Worm (Caenorhabditis elegans): ENCODE data around the gene T19C3.6.

Gene T19C3.6

ce11 chrIII:609549-609948, 21.8 kb downstream of the T19C3.6 start, which contains the start of gene best-17:
TSS of gene best-17 (minus strand) at chrIII:609649.
- TF ChIP-seq ces-1 (GFP tag; optimal IDR thresholded peaks at IDR 0.05) (no peak), lin-13 (tag; optimal IDR thresholded peaks at IDR 0.05) (no peak)

- TF ChIP-seq elt-1 (tag; optimal IDR thresholded peaks at IDR 0.05; ENCODE audit: borderline replicate concordance, insufficient read depth) (no peak), ces-1 (GFP tag; optimal IDR thresholded peaks at IDR 0.05) (no peak)
Observed at ce11 chrIII:605415-606054, 25.8 kb downstream of the T19C3.6 start, which contains the start of the genes Y55B1AR.4 and ttr-7. TSS of gene Y55B1AR.4 (minus strand) at chrIII:605515. TSS of gene ttr-7 (plus strand) at chrIII:606004.

- TF ChIP-seq M03D4.4 (tag; optimal IDR thresholded peaks at IDR 0.05) (no peak), hlh-1 (tag; optimal IDR thresholded peaks at IDR 0.05) (no peak), ham-2 (GFP tag; optimal IDR thresholded peaks at IDR 0.05) (no peak)
Observed at ce11 chrIII:600316-600932, 30.9 kb downstream of the T19C3.6 start, which contains the start of gene lec-6. TSS of gene lec-6 (minus strand) at chrIII:600366.

ce11 chrIII:599279-599678, 32.0 kb downstream of the T19C3.6 start:
- TF ChIP-seq unc-62 (GFP tag; optimal IDR thresholded peaks at IDR 0.05) (no peak), snpc-4 (tag; optimal IDR thresholded peaks at IDR 0.05) (no peak), pha-4 (tag; optimal IDR thresholded peaks at IDR 0.05) (no peak), mep-1 (tag; optimal IDR thresholded peaks at IDR 0.05) (no peak), sptf-1 (tag; optimal IDR thresholded peaks at IDR 0.05) (no peak), drap-1 (GFP tag; optimal IDR thresholded peaks at IDR 0.05) (no peak), elt-1 (tag; optimal IDR thresholded peaks at IDR 0.05; ENCODE audit: borderline replicate concordance, insufficient read depth) (no peak)

ce11 chrIII:598687-599086, 32.6 kb downstream of the T19C3.6 start, which contains the start of gene Y55B1AR.2:
TSS of gene Y55B1AR.2 (minus strand) at chrIII:598787.
- no peak for TF ChIP-seq mls-2 (tag; optimal IDR thresholded peaks at IDR 0.05)
- no peak for TF ChIP-seq nhr-237 (tag; optimal IDR thresholded peaks at IDR 0.05)
- TF ChIP-seq ceh-39 (tag; optimal IDR thresholded peaks at IDR 0.05) = no peak

- TF ChIP-seq ces-1 (GFP tag; optimal IDR thresholded peaks at IDR 0.05) (peak; percentile 91), pha-4 (tag; optimal IDR thresholded peaks at IDR 0.05) (peak; percentile 39), hlh-1 (tag; optimal IDR thresholded peaks at IDR 0.05) (peak; percentile 9), unc-62 (GFP tag; optimal IDR thresholded peaks at IDR 0.05) (no peak), ham-2 (GFP tag; optimal IDR thresholded peaks at IDR 0.05) (peak; percentile 97), elt-3 (tag; optimal IDR thresholded peaks at IDR 0.05) (no peak), ztf-11 (tag; optimal IDR thresholded peaks at IDR 0.05) (peak; percentile 43), mls-2 (tag; optimal IDR thresholded peaks at IDR 0.05) (peak; percentile 64), sptf-1 (tag; optimal IDR thresholded peaks at IDR 0.05) (peak; percentile 43), nhr-2 (tag; optimal IDR thresholded peaks at IDR 0.05) (no peak), nhr-237 (tag; optimal IDR thresholded peaks at IDR 0.05) (peak; percentile 20), mep-1 (tag; optimal IDR thresholded peaks at IDR 0.05) (peak; percentile 60), M03D4.4 (tag; optimal IDR thresholded peaks at IDR 0.05) (no peak)
Observed at ce11 chrIII:598168-598567, 33.2 kb downstream of the T19C3.6 start.

- TF ChIP-seq tbx-8 (GFP tag; optimal IDR thresholded peaks at IDR 0.05) = no peak
- TF ChIP-seq bed-3 (GFP tag; optimal IDR thresholded peaks at IDR 0.05) = no peak
- TF ChIP-seq flh-1 (GFP tag; optimal IDR thresholded peaks at IDR 0.05) = no peak
- TF ChIP-seq blmp-1 (tag; optimal IDR thresholded peaks at IDR 0.05) = no peak
- TF ChIP-seq cnd-1 (tag; optimal IDR thresholded peaks at IDR 0.05) = no peak
- no peak for TF ChIP-seq lsy-2 (tag; optimal IDR thresholded peaks at IDR 0.05)
- TF ChIP-seq mab-5 (tag; optimal IDR thresholded peaks at IDR 0.05) = no peak
- TF ChIP-seq lin-32 (GFP tag; optimal IDR thresholded peaks at IDR 0.05) = no peak
- no peak for TF ChIP-seq pha-4 (tag; optimal IDR thresholded peaks at IDR 0.05)
- TF ChIP-seq nhr-237 (tag; optimal IDR thresholded peaks at IDR 0.05) = no peak
- no peak for TF ChIP-seq snpc-4 (tag; optimal IDR thresholded peaks at IDR 0.05)
- no peak for TF ChIP-seq mls-2 (tag; optimal IDR thresholded peaks at IDR 0.05)
- TF ChIP-seq ceh-39 (tag; optimal IDR thresholded peaks at IDR 0.05) = no peak
- no peak for TF ChIP-seq ces-1 (GFP tag; optimal IDR thresholded peaks at IDR 0.05)
- no peak for TF ChIP-seq unc-39 (tag; optimal IDR thresholded peaks at IDR 0.05)
- no peak for TF ChIP-seq drap-1 (GFP tag; optimal IDR thresholded peaks at IDR 0.05)
- no peak for TF ChIP-seq ceh-83 (GFP tag; optimal IDR thresholded peaks at IDR 0.05)
- TF ChIP-seq ham-2 (GFP tag; optimal IDR thresholded peaks at IDR 0.05) = no peak
- TF ChIP-seq unc-62 (GFP tag; optimal IDR thresholded peaks at IDR 0.05) = no peak
Observed at ce11 chrIII:595449-595848, 35.9 kb downstream of the T19C3.6 start.

All from whole organism, mixed stage, embryonic.